Worm (Caenorhabditis elegans): ENCODE results near the gene Y49F6B.6.

Y49F6B.6 gene

DNA sequence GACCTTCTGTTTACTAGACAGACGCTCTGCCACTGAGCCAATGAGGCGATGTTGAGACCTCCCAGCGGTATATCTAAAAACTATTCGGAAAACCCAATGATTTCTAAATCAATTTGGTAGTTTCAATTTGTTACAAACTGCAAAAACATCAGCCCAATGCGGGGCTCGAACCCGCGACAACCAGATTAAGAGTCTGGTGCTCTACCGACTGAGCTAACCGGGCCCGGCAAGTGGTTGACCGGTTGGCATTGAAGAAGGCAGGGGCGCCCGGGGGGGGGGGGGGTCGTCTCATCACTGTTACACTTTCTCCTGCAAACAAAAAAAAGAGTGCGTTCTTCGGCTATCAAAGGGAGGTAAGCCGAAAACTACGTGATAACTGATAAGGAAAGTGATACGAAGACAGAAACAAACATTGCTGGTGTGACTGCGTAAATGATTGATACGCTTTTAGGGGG, 33.6 kb upstream of the Y49F6B.6 start (continued):
- peak; percentile 30 for TF ChIP-seq dve-1 (tag; optimal IDR thresholded peaks at IDR 0.05)
- TF ChIP-seq ceh-22 (tag; optimal IDR thresholded peaks at IDR 0.05) = no peak
- no peak for TF ChIP-seq pax-1 (tag; optimal IDR thresholded peaks at IDR 0.05)
- no peak for TF ChIP-seq hlh-8 (tag; optimal IDR thresholded peaks at IDR 0.05)
- no peak for TF ChIP-seq elt-4 (tag; optimal IDR thresholded peaks at IDR 0.05)
- TF ChIP-seq fax-1 (tag; optimal IDR thresholded peaks at IDR 0.05) = peak; percentile 24
- TF ChIP-seq zip-5 (tag; optimal IDR thresholded peaks at IDR 0.05) = no peak
- no peak for TF ChIP-seq sox-2 (GFP tag; IDR thresholded peaks at IDR 0.05)
- peak; percentile 59 for TF ChIP-seq gmeb-2 (tag; optimal IDR thresholded peaks at IDR 0.05)
- no peak for TF ChIP-seq rnt-1 (tag; optimal IDR thresholded peaks at IDR 0.05)
- TF ChIP-seq pha-2 (tag; optimal IDR thresholded peaks at IDR 0.05) = peak; percentile 56
- TF ChIP-seq pros-1 (tag; optimal IDR thresholded peaks at IDR 0.05) = no peak
- peak; percentile 29 for TF ChIP-seq pat-9 (tag; optimal IDR thresholded peaks at IDR 0.05)
- no peak for TF ChIP-seq ref-2 (tag; optimal IDR thresholded peaks at IDR 0.05)
- peak; percentile 19 for TF ChIP-seq madf-2 (tag; optimal IDR thresholded peaks at IDR 0.05)
- no peak for TF ChIP-seq nhr-11 (tag; optimal IDR thresholded peaks at IDR 0.05)
- no peak for TF ChIP-seq pag-3 (tag; optimal IDR thresholded peaks at IDR 0.05; ENCODE audit: borderline replicate concordance)

DNA sequence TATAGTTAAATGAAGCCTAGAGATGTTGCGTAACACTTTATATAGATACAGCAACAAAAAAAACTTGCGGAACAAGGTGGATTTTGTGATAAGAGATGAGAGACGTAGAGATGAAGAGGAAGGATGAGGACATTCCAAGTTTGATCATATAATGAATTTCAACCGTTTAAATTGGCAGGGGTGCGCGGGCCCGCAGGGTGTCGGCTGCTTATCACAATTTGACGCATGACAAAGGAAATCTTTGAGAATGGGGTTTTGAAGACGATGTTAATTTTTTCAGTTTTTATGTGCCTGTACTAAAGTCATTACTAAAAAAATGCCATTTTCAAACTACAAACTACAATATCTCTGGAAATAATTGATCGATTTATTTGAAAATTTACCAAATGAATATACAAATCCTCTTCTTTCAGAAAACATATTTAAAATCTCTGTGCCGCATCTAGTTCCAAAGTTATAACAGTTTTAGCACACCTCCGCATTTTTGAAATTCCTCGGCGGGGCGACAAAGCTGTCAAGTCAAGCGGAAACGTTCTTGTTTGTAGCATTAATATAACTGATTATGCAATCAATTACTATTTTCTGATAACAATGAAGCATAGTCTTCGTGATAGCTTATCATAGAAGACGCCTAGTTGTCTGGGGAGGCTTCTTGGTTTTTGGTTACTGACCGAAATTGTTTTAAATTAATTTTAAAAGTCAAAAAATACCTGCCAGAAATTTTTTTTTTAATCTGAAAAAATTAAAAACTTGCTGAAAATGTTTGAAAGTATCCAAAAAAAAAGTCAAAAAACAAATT, 32.9 kb upstream of the Y49F6B.6 start:
- TF ChIP-seq elt-2 (tag; optimal IDR thresholded peaks at IDR 0.05) (peak; percentile 39), ceh-30 (tag; optimal IDR thresholded peaks at IDR 0.05) (no peak)

DNA sequence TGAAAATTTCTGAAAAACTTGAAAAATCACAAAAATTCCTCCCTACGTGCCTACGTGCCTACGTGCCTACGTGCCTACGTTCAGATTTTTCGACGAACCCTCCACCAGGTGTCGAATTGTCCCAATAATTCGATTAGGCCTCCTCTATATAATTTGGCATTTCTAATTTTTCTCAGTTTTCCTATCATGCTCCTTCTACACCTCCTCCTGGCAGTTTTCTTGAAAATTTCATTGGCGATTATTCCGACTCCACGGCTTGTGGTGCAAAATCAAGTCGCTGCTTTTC, 32.3 kb upstream of the Y49F6B.6 start, which contains the start of gene C16C8.17:
TSS of gene C16C8.17 (plus strand) at position 187 of the 286 bp plus-strand sequence.
- no peak for TF ChIP-seq unc-42 (tag; optimal IDR thresholded peaks at IDR 0.05)
- no peak for TF ChIP-seq C38D4.7 (GFP tag; optimal IDR thresholded peaks at IDR 0.05)
- no peak for TF ChIP-seq pha-4 (tag; optimal IDR thresholded peaks at IDR 0.05)
- TF ChIP-seq unc-3 (GFP tag; conservative IDR thresholded peaks at IDR 0.05) = no peak
- TF ChIP-seq unc-3 (tag; optimal IDR thresholded peaks at IDR 0.05) = no peak
- no peak for TF ChIP-seq unc-86 (tag; optimal IDR thresholded peaks at IDR 0.05)
- no peak for TF ChIP-seq hlh-6 (tag; optimal IDR thresholded peaks at IDR 0.05)
- TF ChIP-seq K09A11.1 (tag; optimal IDR thresholded peaks at IDR 0.05; ENCODE audit: insufficient read depth) = no peak
- no peak for TF ChIP-seq hlh-13 (GFP tag; optimal IDR thresholded peaks at IDR 0.05)
- TF ChIP-seq che-1 (tag; optimal IDR thresholded peaks at IDR 0.05) = no peak
- no peak for TF ChIP-seq ceh-2 (tag; optimal IDR thresholded peaks at IDR 0.05)
- TF ChIP-seq ceh-6 (GFP tag; optimal IDR thresholded peaks at IDR 0.05) = no peak
- no peak for TF ChIP-seq T23F11.4 (GFP tag; optimal IDR thresholded peaks at IDR 0.05)

DNA sequence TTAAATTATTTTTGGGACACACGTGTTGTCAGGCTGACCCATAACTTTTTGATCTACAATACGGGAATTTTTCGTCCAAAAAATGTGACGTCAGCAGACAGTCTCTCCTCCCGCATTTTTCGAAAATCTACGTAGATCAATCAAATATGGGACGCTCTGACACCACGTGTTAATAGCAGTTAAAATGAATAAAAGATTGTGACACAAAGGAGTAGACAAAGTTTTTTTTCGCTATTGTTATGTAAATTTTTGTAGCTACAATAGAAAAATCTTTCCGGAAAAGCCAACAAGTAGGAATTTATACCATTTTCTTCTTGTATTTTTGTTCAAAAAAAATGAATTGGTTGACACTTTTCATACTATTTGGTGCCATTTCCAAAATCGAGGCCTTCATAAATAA, 31.5 kb upstream of the Y49F6B.6 start, which contains the start of gene C16C8.27:
TSS of gene C16C8.27 (plus strand) at position 301 of the 400 bp plus-strand sequence.
- TF ChIP-seq hlh-6 (tag; optimal IDR thresholded peaks at IDR 0.05) = no peak
- no peak for TF ChIP-seq ttx-3 (tag; optimal IDR thresholded peaks at IDR 0.05)
- no peak for TF ChIP-seq unc-3 (GFP tag; conservative IDR thresholded peaks at IDR 0.05)
- TF ChIP-seq unc-3 (tag; optimal IDR thresholded peaks at IDR 0.05) = no peak
- no peak for TF ChIP-seq odd-2 (tag; optimal IDR thresholded peaks at IDR 0.05)
- no peak for TF ChIP-seq tbx-7 (tag; optimal IDR thresholded peaks at IDR 0.05)
- no peak for TF ChIP-seq sdc-2 (tag; optimal IDR thresholded peaks at IDR 0.05)
- TF ChIP-seq pat-9 (tag; optimal IDR thresholded peaks at IDR 0.05) = no peak
- no peak for TF ChIP-seq Y22D7AL.16 (tag; optimal IDR thresholded peaks at IDR 0.05)
- no peak for TF ChIP-seq C38D4.7 (GFP tag; optimal IDR thresholded peaks at IDR 0.05)
- no peak for TF ChIP-seq ceh-19 (GFP tag; optimal IDR thresholded peaks at IDR 0.05)
